Worm (Caenorhabditis elegans) whole organism, L1 larva: ENCODE measurements around the gene sre-10.

Experiments
- C04F5.9 ChIP-seq: sonication (generic microtip); optimal IDR thresholded peaks from 2 replicates; lab custom pipeline; 2016; ENCODE audit warnings: missing genetic modification characterization, missing compliant biosample characterization
- C34B4.2 ChIP-seq: sonication (generic microtip); optimal IDR thresholded peaks from 2 replicates; lab custom pipeline; 2017; ENCODE audit warnings: mild to moderate bottlenecking, missing genetic modification characterization, missing compliant biosample characterization
- F16B12.6 ChIP-seq: fragments of 150-350 bp; optimal IDR thresholded peaks from 2 replicates; lab custom pipeline; 2014; ENCODE audit warnings: missing biosample characterization, missing genetic modification characterization
- Y116A8C.19 ChIP-seq: sonication (generic microtip); optimal IDR thresholded peaks from 2 replicates; lab custom pipeline; 2016; ENCODE audit warnings: missing compliant biosample characterization, missing genetic modification characterization, borderline replicate concordance
- aha-1 ChIP-seq: fragments of 150-350 bp; optimal IDR thresholded peaks from 2 replicates; lab custom pipeline; 2014; ENCODE audit warnings: missing biosample characterization, missing genetic modification characterization
- alr-1 ChIP-seq: fragments of 200-800 bp; sonication (Bioruptor generic); optimal IDR thresholded peaks from 2 replicates; lab custom pipeline; 2018; ENCODE audit warnings: borderline replicate concordance, mild to moderate bottlenecking, missing genetic modification characterization, missing compliant biosample characterization
- aly-2 ChIP-seq: fragments of 150-350 bp; optimal IDR thresholded peaks from 2 replicates; lab custom pipeline; 2014; ENCODE audit warnings: missing biosample characterization, missing genetic modification characterization
- ama-1 ChIP-seq: fragments of 150-350 bp; optimal IDR thresholded peaks from 2 replicates; lab custom pipeline; 2014
- blmp-1 ChIP-seq: fragments of 150-350 bp; optimal IDR thresholded peaks from 2 replicates; lab custom pipeline; 2014; ENCODE audit warnings: missing biosample characterization, missing genetic modification characterization
- ceh-88 ChIP-seq: fragments of 200-800 bp; sonication (Bioruptor generic); IDR thresholded peaks from 2 replicates; pipeline ENCODE4 v1.3.6; 2022; ENCODE audit warnings: missing genetic modification characterization, missing compliant biosample characterization
- ces-1 ChIP-seq: fragments of 150-350 bp; optimal IDR thresholded peaks from 2 replicates; lab custom pipeline; 2014; ENCODE audit warnings: missing biosample characterization, missing genetic modification reagents, missing genetic modification characterization
- dpl-1 ChIP-seq, 3 experiments: fragments of 150-350 bp in 2 of 3; sonication (generic microtip) in 1 of 3; optimal IDR thresholded peaks; 2 replicates each; lab custom pipeline; 2014 to 2017; ENCODE audit warnings: missing biosample characterization in 3 of 3, missing genetic modification characterization in 3 of 3, missing genetic modification reagents in 3 of 3
- efl-1 ChIP-seq, 4 experiments: fragments of 150-350 bp; optimal IDR thresholded peaks in 3 of 4; peaks in 1 of 4; 1 replicate in 1 of 4; 2 replicates in 3 of 4; lab custom pipeline; 2014; ENCODE audit warnings: missing biosample characterization in 2 of 4, missing genetic modification characterization in 2 of 4, missing genetic modification reagents in 2 of 4
- efl-3 ChIP-seq: fragments of 200-800 bp; sonication (Bioruptor generic); optimal IDR thresholded peaks from 2 replicates; lab custom pipeline; 2018; ENCODE audit warnings: mild to moderate bottlenecking, missing genetic modification characterization, missing compliant biosample characterization
- egl-27 ChIP-seq, 2 experiments: fragments of 150-350 bp in 1 of 2; sonication (generic microtip); optimal IDR thresholded peaks; 3 replicates each; lab custom pipeline; 2017 to 2018; ENCODE audit warnings: missing biosample characterization in 2 of 2, missing genetic modification characterization in 2 of 2, missing genetic modification reagents in 2 of 2
- elt-2 ChIP-seq: sonication (generic microtip); optimal IDR thresholded peaks from 2 replicates; lab custom pipeline; 2016; ENCODE audit warnings: missing genetic modification characterization, mild to moderate bottlenecking, inconsistent platforms, missing compliant biosample characterization, missing genetic modification reagents
- elt-3 ChIP-seq, 6 experiments: fragments of 150-350 bp in 1 of 6; sonication (generic microtip); optimal IDR thresholded peaks; 2 replicates each; lab custom pipeline; 2017 to 2018; ENCODE audit warnings: missing biosample characterization in 6 of 6, missing genetic modification characterization in 6 of 6, inconsistent platforms in 1 of 6
- fkh-4 ChIP-seq: sonication (generic microtip); optimal IDR thresholded peaks from 2 replicates; lab custom pipeline; 2016; ENCODE audit warnings: missing compliant biosample characterization, missing genetic modification characterization, borderline replicate concordance
- fos-1 ChIP-seq: fragments of 150-350 bp; optimal IDR thresholded peaks from 2 replicates; lab custom pipeline; 2014; ENCODE audit warnings: missing biosample characterization, missing genetic modification characterization
- grh-1 ChIP-seq: fragments of 200-800 bp; sonication (Bioruptor generic); IDR thresholded peaks from 2 replicates; pipeline ENCODE4 v1.3.6; 2022; ENCODE audit warnings: missing genetic modification reagents, missing genetic modification characterization, missing compliant biosample characterization
- hlh-4 ChIP-seq: sonication (generic microtip); optimal IDR thresholded peaks from 2 replicates; lab custom pipeline; 2016; ENCODE audit warnings: mild to moderate bottlenecking, missing genetic modification characterization, missing compliant biosample characterization
- irx-1 ChIP-seq: sonication (generic microtip); optimal IDR thresholded peaks from 2 replicates; lab custom pipeline; 2016; ENCODE audit warnings: missing genetic modification characterization, missing compliant biosample characterization
- jun-1 ChIP-seq: fragments of 150-350 bp; optimal IDR thresholded peaks from 2 replicates; lab custom pipeline; 2014; ENCODE audit warnings: missing biosample characterization, missing genetic modification reagents, missing genetic modification characterization
- lin-13 ChIP-seq: fragments of 150-350 bp; optimal IDR thresholded peaks from 2 replicates; lab custom pipeline; 2014; ENCODE audit warnings: missing biosample characterization, missing genetic modification reagents, missing genetic modification characterization
- lin-14 ChIP-seq: fragments of 200-800 bp; sonication (Bioruptor generic); optimal IDR thresholded peaks from 2 replicates; lab custom pipeline; 2018; ENCODE audit warnings: mild to moderate bottlenecking, missing genetic modification characterization, moderate library complexity, missing compliant biosample characterization
- lin-15B ChIP-seq: fragments of 150-350 bp; sonication (generic microtip); optimal IDR thresholded peaks from 3 replicates; lab custom pipeline; 2014; ENCODE audit warnings: missing biosample characterization, missing genetic modification characterization
- lin-39 ChIP-seq: fragments of 150-350 bp; optimal IDR thresholded peaks from 2 replicates; lab custom pipeline; 2014; ENCODE audit warnings: missing biosample characterization, missing genetic modification reagents, missing genetic modification characterization
- lir-3 ChIP-seq: sonication (generic microtip); optimal IDR thresholded peaks from 2 replicates; lab custom pipeline; 2016; ENCODE audit warnings: mild to moderate bottlenecking, missing genetic modification characterization, moderate library complexity, missing compliant biosample characterization; ENCODE audit not compliant: poor library complexity
- lsy-2 ChIP-seq, 2 experiments: fragments of 150-350 bp; optimal IDR thresholded peaks; 2 replicates each; lab custom pipeline; 2014; ENCODE audit warnings: missing biosample characterization in 2 of 2, missing genetic modification characterization in 2 of 2
- mdl-1 ChIP-seq, 2 experiments: fragments of 150-350 bp; optimal IDR thresholded peaks; 2 replicates each; lab custom pipeline; 2014 to 2017; ENCODE audit warnings: missing biosample characterization in 2 of 2, missing genetic modification characterization in 2 of 2, inconsistent platforms in 1 of 2
- nhr-11 ChIP-seq: fragments of 150-350 bp; optimal IDR thresholded peaks from 2 replicates; lab custom pipeline; 2014; ENCODE audit warnings: missing biosample characterization, missing genetic modification characterization
- nhr-19 ChIP-seq: fragments of 200-800 bp; sonication (Bioruptor generic); conservative IDR thresholded peaks from 2 replicates; pipeline ENCODE4 v1.3.6; 2022; ENCODE audit warnings: missing genetic modification characterization, missing compliant biosample characterization
- nhr-20 ChIP-seq: sonication (generic microtip); optimal IDR thresholded peaks from 2 replicates; lab custom pipeline; 2016; ENCODE audit warnings: mild to moderate bottlenecking, missing genetic modification characterization, missing compliant biosample characterization
- nhr-237 ChIP-seq: fragments of 150-350 bp; optimal IDR thresholded peaks from 2 replicates; lab custom pipeline; 2014; ENCODE audit warnings: missing biosample characterization, missing genetic modification characterization
- nhr-47 ChIP-seq: sonication (generic microtip); optimal IDR thresholded peaks from 2 replicates; lab custom pipeline; 2016; ENCODE audit warnings: mild to moderate bottlenecking, missing genetic modification characterization, moderate library complexity, missing compliant biosample characterization
- nhr-77 ChIP-seq: fragments of 150-350 bp; optimal IDR thresholded peaks from 2 replicates; lab custom pipeline; 2014; ENCODE audit warnings: missing biosample characterization, missing genetic modification characterization
- nhr-84 ChIP-seq: sonication (generic microtip); optimal IDR thresholded peaks from 2 replicates; lab custom pipeline; 2017; ENCODE audit warnings: missing biosample characterization, missing genetic modification characterization
- pag-3 ChIP-seq: sonication (generic microtip); optimal IDR thresholded peaks from 2 replicates; lab custom pipeline; 2017; ENCODE audit warnings: missing genetic modification characterization, mild to moderate bottlenecking, missing compliant biosample characterization, antibody characterized with exemption, borderline replicate concordance; ENCODE audit not compliant: insufficient read depth
- pax-3 ChIP-seq: fragments of 200-800 bp; sonication (Bioruptor generic); optimal IDR thresholded peaks from 2 replicates; lab custom pipeline; 2018; ENCODE audit warnings: mild to moderate bottlenecking, missing genetic modification characterization, moderate library complexity, missing compliant biosample characterization
- pqm-1 ChIP-seq: sonication (generic microtip); optimal IDR thresholded peaks from 3 replicates; lab custom pipeline; 2017; ENCODE audit warnings: missing biosample characterization, missing genetic modification characterization
- rnt-1 ChIP-seq: sonication (generic microtip); optimal IDR thresholded peaks from 2 replicates; lab custom pipeline; 2016; ENCODE audit warnings: mild to moderate bottlenecking, missing genetic modification characterization, moderate library complexity, missing compliant biosample characterization
- skn-1 ChIP-seq: fragments of 150-350 bp; optimal IDR thresholded peaks from 2 replicates; lab custom pipeline; 2014; ENCODE audit warnings: missing biosample characterization, missing genetic modification characterization
- sox-4 ChIP-seq: sonication (generic microtip); optimal IDR thresholded peaks from 2 replicates; lab custom pipeline; 2016; ENCODE audit warnings: missing genetic modification characterization, missing compliant biosample characterization
- swsn-7 ChIP-seq: sonication (generic microtip); optimal IDR thresholded peaks from 2 replicates; lab custom pipeline; 2016; ENCODE audit warnings: missing genetic modification characterization, missing compliant biosample characterization
- tlp-1 ChIP-seq: fragments of 150-350 bp; optimal IDR thresholded peaks from 2 replicates; lab custom pipeline; 2014; ENCODE audit warnings: missing biosample characterization, missing genetic modification characterization
- unc-30 ChIP-seq: sonication (generic microtip); optimal IDR thresholded peaks from 2 replicates; lab custom pipeline; 2017; ENCODE audit warnings: missing biosample characterization, missing genetic modification characterization
- unc-98 ChIP-seq: fragments of 200-800 bp; sonication (Bioruptor generic); IDR thresholded peaks from 2 replicates; pipeline ENCODE4 v1.3.6; 2022; ENCODE audit warnings: missing genetic modification characterization, missing compliant biosample characterization
- vab-15 ChIP-seq: sonication (generic microtip); optimal IDR thresholded peaks from 2 replicates; lab custom pipeline; 2017; ENCODE audit warnings: missing genotype, mild to moderate bottlenecking, missing genetic modification characterization, missing compliant biosample characterization
- zag-1 ChIP-seq: fragments of 150-350 bp; optimal IDR thresholded peaks from 2 replicates; lab custom pipeline; 2014; ENCODE audit warnings: missing biosample characterization, missing genetic modification characterization

sre-10 gene

ce11 chrV:7087340-7087739 lies 45.0 kb upstream of the sre-10 start:
- TF ChIP-seq fos-1 (tag; lab: Kevin White, UChicago) (no peak), zag-1 (tag; lab: Kevin White, UChicago) (no peak), pax-3 (no peak), lsy-2 (tag; optimal IDR thresholded peaks at IDR 0.05; lab: Kevin White, UChicago) (no peak), lir-3 (tag; lab: Kevin White, UChicago) (no peak), aly-2 (tag; lab: Kevin White, UChicago) (no peak), alr-1 (no peak), pag-3 (tag; lab: Kevin White, UChicago) (no peak), nhr-84 (tag; lab: Kevin White, UChicago) (no peak), Y116A8C.19 (tag; lab: Kevin White, UChicago) (no peak), unc-98 (GFP tag; lab: Robert Waterston, UW) (no peak), elt-2 (tag; lab: Kevin White, UChicago) (no peak), grh-1 (GFP tag; lab: Robert Waterston, UW) (no peak), hlh-4 (tag; lab: Kevin White, UChicago) (no peak), nhr-237 (tag; lab: Kevin White, UChicago) (no peak), swsn-7 (tag; lab: Kevin White, UChicago) (no peak), lin-39 (tag; lab: Kevin White, UChicago) (no peak), nhr-47 (tag; lab: Kevin White, UChicago) (no peak), nhr-19 (no peak), ama-1 (no peak)

ce11 chrV:7089217-7089616 lies 43.1 kb upstream of the sre-10 start:
- TF ChIP-seq jun-1 (no peak), hlh-4 (tag; lab: Kevin White, UChicago) (no peak), blmp-1 (tag; lab: Kevin White, UChicago) (peak; percentile 70), nhr-20 (tag; lab: Kevin White, UChicago) (peak; percentile 100), zag-1 (tag; lab: Kevin White, UChicago) (no peak), lin-15B (tag; lab: Kevin White, UChicago) (no peak), F16B12.6 (tag; lab: Kevin White, UChicago) (no peak), nhr-84 (tag; lab: Kevin White, UChicago) (no peak), fkh-4 (tag; lab: Kevin White, UChicago) (no peak), swsn-7 (tag; lab: Kevin White, UChicago) (no peak), unc-30 (tag; lab: Kevin White, UChicago) (no peak), nhr-47 (tag; lab: Kevin White, UChicago) (peak; percentile 27), lin-13 (no peak), nhr-77 (no peak), pqm-1 (tag; lab: Kevin White, UChicago) (no peak), nhr-11 (tag; lab: Kevin White, UChicago) (no peak), efl-1 (optimal IDR thresholded peaks at IDR 0.05; lab: Kevin White, UChicago) (peak in 1 of 2 experiments; percentile 40), efl-1 (GFP tag; optimal IDR thresholded peaks at IDR 0.05 in 1 of 2; lab: Kevin White, UChicago) (peak; percentile 10 to 94), tlp-1 (tag; lab: Kevin White, UChicago) (no peak), elt-2 (tag; lab: Kevin White, UChicago) (no peak), lin-14 (peak; percentile 80), efl-3 (no peak), elt-3 (tag; optimal IDR thresholded peaks at IDR 0.05; lab: Kevin White, UChicago) (peak in 3 of 6 experiments; percentile 64 to 94 (median 75)), lin-39 (tag; lab: Kevin White, UChicago) (no peak), vab-15 (peak; percentile 61), egl-27 (tag; optimal IDR thresholded peaks at IDR 0.05; lab: Kevin White, UChicago) (no peak), rnt-1 (tag; lab: Kevin White, UChicago) (no peak), skn-1 (tag; lab: Kevin White, UChicago) (no peak), pax-3 (no peak), nhr-19 (peak; percentile 71), irx-1 (tag; lab: Kevin White, UChicago) (peak; percentile 5), sox-4 (tag; lab: Kevin White, UChicago) (no peak), dpl-1 (GFP tag; optimal IDR thresholded peaks at IDR 0.05; lab: Kevin White, UChicago) (peak in 1 of 3 experiments; percentile 24), C34B4.2 (tag; lab: Kevin White, UChicago) (no peak), mdl-1 (tag; optimal IDR thresholded peaks at IDR 0.05; lab: Kevin White, UChicago) (peak in 1 of 2 experiments; percentile 72), C04F5.9 (tag; lab: Kevin White, UChicago) (no peak), unc-98 (GFP tag; lab: Robert Waterston, UW) (no peak), ceh-88 (GFP tag; lab: Robert Waterston, UW) (no peak), alr-1 (no peak), aha-1 (tag; lab: Kevin White, UChicago) (no peak), ces-1 (GFP tag; lab: Kevin White, UChicago) (no peak)
